Worm (Caenorhabditis elegans) whole organism, L4 larva: ENCODE results near the gene T14B4.8.

Experiments used
- F10B5.3 ChIP-seq: sonication (generic microtip); optimal IDR thresholded peaks from 2 replicates; lab custom pipeline; 2016; ENCODE audit warnings: mild to moderate bottlenecking, missing genetic modification characterization, missing compliant biosample characterization
- lin-13 ChIP-seq: fragments of 150-350 bp; optimal IDR thresholded peaks from 2 replicates; lab custom pipeline; 2014; ENCODE audit warnings: missing biosample characterization, missing genetic modification reagents, missing genetic modification characterization
- lsy-2 ChIP-seq, 2 experiments: fragments of 150-350 bp in 1 of 2; sonication (generic microtip) in 1 of 2; optimal IDR thresholded peaks; 2 replicates each; lab custom pipeline; 2014 to 2017; ENCODE audit warnings: missing biosample characterization in 2 of 2, missing genetic modification characterization in 2 of 2
- spr-3 ChIP-seq: fragments of 200-800 bp; sonication (Bioruptor generic); optimal IDR thresholded peaks from 2 replicates; lab custom pipeline; 2018; ENCODE audit warnings: mild to moderate bottlenecking, missing genetic modification characterization, missing compliant biosample characterization
- zag-1 ChIP-seq: fragments of 150-350 bp; optimal IDR thresholded peaks from 2 replicates; lab custom pipeline; 2014; ENCODE audit warnings: missing biosample characterization, missing genetic modification characterization

ce11 chrII:6698784-6699183 is 30.4 kb downstream of the T14B4.8 start, which contains the start of gene C18H9.1:
- TF ChIP-seq spr-3 (GFP tag; lab: Kevin White, UChicago): no peak
- TF ChIP-seq zag-1 (tag; lab: Kevin White, UChicago): no peak
- TF ChIP-seq F10B5.3 (tag; lab: Kevin White, UChicago): no peak
- TF ChIP-seq lin-13 (GFP tag; lab: Kevin White, UChicago): no peak
- no peak for TF ChIP-seq lsy-2 (tag; optimal IDR thresholded peaks at IDR 0.05; lab: Kevin White, UChicago)
